Worm (Caenorhabditis elegans) whole organism, late embryonic: ENCODE results near the gene pos-1.

Source experiments
- C38D4.7 ChIP-seq: fragments of 200-800 bp; sonication (Bioruptor generic); optimal IDR thresholded peaks from 2 replicates; lab custom pipeline; 2018; ENCODE audit warnings: mild to moderate bottlenecking, missing genetic modification characterization, moderate library complexity, missing compliant biosample characterization
- F13H6.1 ChIP-seq: sonication (generic microtip); optimal IDR thresholded peaks from 2 replicates; lab custom pipeline; 2016; ENCODE audit warnings: missing genetic modification characterization, missing compliant biosample characterization
- ceh-2 ChIP-seq: sonication (generic microtip); optimal IDR thresholded peaks from 2 replicates; lab custom pipeline; 2016; ENCODE audit warnings: missing genotype, missing genetic modification characterization, missing compliant biosample characterization
- hlh-30 ChIP-seq: sonication (generic microtip); optimal IDR thresholded peaks from 2 replicates; lab custom pipeline; 2017; ENCODE audit warnings: antibody characterized with exemption, missing genetic modification characterization, missing compliant biosample characterization; ENCODE audit not compliant: insufficient read depth
- npax-4 ChIP-seq: sonication (generic microtip); optimal IDR thresholded peaks from 2 replicates; lab custom pipeline; 2016; ENCODE audit warnings: missing genetic modification characterization, missing compliant biosample characterization
- pha-4 ChIP-seq: fragments of 150-350 bp; optimal IDR thresholded peaks from 2 replicates; lab custom pipeline; 2018; ENCODE audit warnings: missing biosample characterization, missing genetic modification reagents, missing genetic modification characterization
- pqm-1 ChIP-seq: sonication (generic microtip); optimal IDR thresholded peaks from 2 replicates; lab custom pipeline; 2016; ENCODE audit warnings: missing genetic modification characterization, missing compliant biosample characterization
- tbx-7 ChIP-seq: sonication (generic microtip); optimal IDR thresholded peaks from 2 replicates; lab custom pipeline; 2016; ENCODE audit warnings: missing genotype, missing genetic modification characterization, missing compliant biosample characterization
- zip-5 ChIP-seq: sonication (generic microtip); optimal IDR thresholded peaks from 2 replicates; lab custom pipeline; 2016; ENCODE audit warnings: missing genetic modification characterization, missing compliant biosample characterization

DNA sequence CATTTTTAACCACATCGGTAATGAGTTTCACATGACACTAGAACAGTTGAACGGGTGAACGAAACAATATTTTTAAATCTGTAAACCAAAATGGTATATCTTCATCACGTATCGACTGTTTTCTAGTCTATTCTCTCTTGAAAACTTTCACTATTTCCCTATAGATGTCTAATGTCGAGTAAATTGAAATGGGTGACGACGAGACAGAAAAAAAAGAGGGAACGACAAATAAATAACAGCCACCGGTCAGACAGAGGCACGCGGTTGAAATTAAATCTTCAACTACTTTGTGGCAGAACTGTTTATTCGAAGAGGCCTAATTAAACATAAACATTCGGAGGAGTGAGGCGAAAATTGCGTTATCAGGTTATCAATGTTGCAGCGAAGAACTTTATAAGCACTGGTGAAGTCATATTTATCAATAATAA, 20.5 kb downstream of the pos-1 start:
- no peak for TF ChIP-seq hlh-30
- no peak for TF ChIP-seq F13H6.1
- no peak for TF ChIP-seq zip-5 (tag; lab: Kevin White, UChicago)
- TF ChIP-seq npax-4 (tag; lab: Kevin White, UChicago) = no peak
- no peak for TF ChIP-seq pha-4 (tag; lab: Kevin White, UChicago)
- no peak for TF ChIP-seq ceh-2
- TF ChIP-seq pqm-1 (tag; lab: Kevin White, UChicago) = no peak
- TF ChIP-seq tbx-7 (tag; lab: Kevin White, UChicago) = no peak
- no peak for TF ChIP-seq C38D4.7 (GFP tag; lab: Kevin White, UChicago)
